Worm (Caenorhabditis elegans) whole organism, late embryonic: ENCODE results near the gene ccf-1.

Experiments used
- C08G9.2 ChIP-seq: sonication (generic microtip); optimal IDR thresholded peaks from 2 replicates; lab custom pipeline; 2016; ENCODE audit warnings: mild to moderate bottlenecking, missing genetic modification characterization, moderate library complexity, missing compliant biosample characterization
- C38D4.7 ChIP-seq: fragments of 200-800 bp; sonication (Bioruptor generic); optimal IDR thresholded peaks from 2 replicates; lab custom pipeline; 2018; ENCODE audit warnings: mild to moderate bottlenecking, missing genetic modification characterization, moderate library complexity, missing compliant biosample characterization
- F13H6.1 ChIP-seq: sonication (generic microtip); optimal IDR thresholded peaks from 2 replicates; lab custom pipeline; 2016; ENCODE audit warnings: missing genetic modification characterization, missing compliant biosample characterization
- K02D7.2 ChIP-seq: sonication (generic microtip); optimal IDR thresholded peaks from 2 replicates; lab custom pipeline; 2017; ENCODE audit warnings: mild to moderate bottlenecking, missing genetic modification characterization, missing compliant biosample characterization
- T23F11.4 ChIP-seq: fragments of 200-800 bp; sonication (Bioruptor generic); optimal IDR thresholded peaks from 2 replicates; lab custom pipeline; 2018; ENCODE audit warnings: mild to moderate bottlenecking, missing genetic modification characterization, missing compliant biosample characterization
- Y22D7AL.16 ChIP-seq: sonication (generic microtip); optimal IDR thresholded peaks from 2 replicates; lab custom pipeline; 2016; ENCODE audit warnings: missing genetic modification characterization, missing compliant biosample characterization
- ama-1 ChIP-seq: fragments of 150-350 bp; optimal IDR thresholded peaks from 2 replicates; lab custom pipeline; 2014
- ceh-14 ChIP-seq: sonication (generic microtip); optimal IDR thresholded peaks from 2 replicates; lab custom pipeline; 2016; ENCODE audit warnings: missing genotype, missing genetic modification characterization, missing compliant biosample characterization
- ceh-2 ChIP-seq: sonication (generic microtip); optimal IDR thresholded peaks from 2 replicates; lab custom pipeline; 2016; ENCODE audit warnings: missing genotype, missing genetic modification characterization, missing compliant biosample characterization
- ceh-24 ChIP-seq: sonication (generic microtip); optimal IDR thresholded peaks from 2 replicates; lab custom pipeline; 2016; ENCODE audit warnings: mild to moderate bottlenecking, missing genetic modification characterization, missing compliant biosample characterization
- ceh-30 ChIP-seq: fragments of 150-350 bp; optimal IDR thresholded peaks from 2 replicates; lab custom pipeline; 2014; ENCODE audit warnings: missing biosample characterization, missing genetic modification characterization
- ceh-31 ChIP-seq: sonication (generic microtip); optimal IDR thresholded peaks from 2 replicates; lab custom pipeline; 2016; ENCODE audit warnings: missing genetic modification characterization, missing compliant biosample characterization
- ceh-34 ChIP-seq: sonication (generic microtip); optimal IDR thresholded peaks from 2 replicates; lab custom pipeline; 2016; ENCODE audit warnings: mild to moderate bottlenecking, missing genetic modification characterization, missing compliant biosample characterization
- ceh-45 ChIP-seq: fragments of 200-800 bp; sonication (Bioruptor generic); IDR thresholded peaks from 2 replicates; pipeline ENCODE4 v1.3.6; 2022; ENCODE audit warnings: missing genetic modification reagents, missing genetic modification characterization, missing compliant biosample characterization
- ceh-9 ChIP-seq: sonication (generic microtip); optimal IDR thresholded peaks from 2 replicates; lab custom pipeline; 2016; ENCODE audit warnings: mild to moderate bottlenecking, missing genetic modification characterization, inconsistent platforms, missing compliant biosample characterization
- che-1 ChIP-seq: sonication (generic microtip); optimal IDR thresholded peaks from 2 replicates; lab custom pipeline; 2016; ENCODE audit warnings: mild to moderate bottlenecking, missing genetic modification characterization, missing compliant biosample characterization
- elt-2 ChIP-seq: sonication (generic microtip); optimal IDR thresholded peaks from 2 replicates; lab custom pipeline; 2016; ENCODE audit warnings: missing genetic modification reagents, missing genetic modification characterization, missing compliant biosample characterization
- elt-4 ChIP-seq: sonication (generic microtip); optimal IDR thresholded peaks from 2 replicates; lab custom pipeline; 2016; ENCODE audit warnings: missing genetic modification characterization, missing compliant biosample characterization
- ets-4 ChIP-seq: sonication (generic microtip); optimal IDR thresholded peaks from 2 replicates; lab custom pipeline; 2016; ENCODE audit warnings: missing genetic modification characterization, missing compliant biosample characterization
- fax-1 ChIP-seq: sonication (generic microtip); optimal IDR thresholded peaks from 2 replicates; lab custom pipeline; 2016; ENCODE audit warnings: missing genotype, missing genetic modification characterization, missing compliant biosample characterization
- gmeb-2 ChIP-seq: sonication (generic microtip); optimal IDR thresholded peaks from 2 replicates; lab custom pipeline; 2016; ENCODE audit warnings: missing genetic modification characterization, inconsistent platforms, missing compliant biosample characterization
- hlh-13 ChIP-seq: fragments of 200-800 bp; sonication (Bioruptor generic); optimal IDR thresholded peaks from 2 replicates; lab custom pipeline; 2018; ENCODE audit warnings: mild to moderate bottlenecking, missing genetic modification characterization, missing compliant biosample characterization
- hlh-30 ChIP-seq: sonication (generic microtip); optimal IDR thresholded peaks from 2 replicates; lab custom pipeline; 2017; ENCODE audit warnings: antibody characterized with exemption, missing genetic modification characterization, missing compliant biosample characterization; ENCODE audit not compliant: insufficient read depth
- hlh-6 ChIP-seq: sonication (generic microtip); optimal IDR thresholded peaks from 2 replicates; lab custom pipeline; 2016; ENCODE audit warnings: missing genotype, missing genetic modification characterization, missing compliant biosample characterization
- lim-6 ChIP-seq: sonication (generic microtip); optimal IDR thresholded peaks from 2 replicates; lab custom pipeline; 2016; ENCODE audit warnings: missing genetic modification characterization, missing compliant biosample characterization
- lin-11 ChIP-seq: fragments of 200-800 bp; sonication (Bioruptor generic); optimal IDR thresholded peaks from 2 replicates; lab custom pipeline; 2018; ENCODE audit warnings: mild to moderate bottlenecking, missing genetic modification characterization, missing compliant biosample characterization
- madf-2 ChIP-seq: sonication (generic microtip); optimal IDR thresholded peaks from 2 replicates; lab custom pipeline; 2017; ENCODE audit warnings: missing genetic modification characterization, missing compliant biosample characterization
- mec-3 ChIP-seq: sonication (generic microtip); optimal IDR thresholded peaks from 2 replicates; lab custom pipeline; 2016; ENCODE audit warnings: borderline replicate concordance, missing genetic modification characterization, missing compliant biosample characterization
- nfya-1 ChIP-seq: sonication (generic microtip); optimal IDR thresholded peaks from 2 replicates; lab custom pipeline; 2017; ENCODE audit warnings: missing genetic modification characterization, mild to moderate bottlenecking, missing compliant biosample characterization, antibody characterized with exemption, moderate library complexity
- nhr-11 ChIP-seq: fragments of 150-350 bp; optimal IDR thresholded peaks from 2 replicates; lab custom pipeline; 2014; ENCODE audit warnings: missing biosample characterization, missing genetic modification characterization
- npax-4 ChIP-seq: sonication (generic microtip); optimal IDR thresholded peaks from 2 replicates; lab custom pipeline; 2016; ENCODE audit warnings: missing genetic modification characterization, missing compliant biosample characterization
- odd-2 ChIP-seq: sonication (generic microtip); optimal IDR thresholded peaks from 2 replicates; lab custom pipeline; 2017; ENCODE audit warnings: antibody characterized with exemption, mild to moderate bottlenecking, missing genetic modification characterization, missing compliant biosample characterization
- pat-9 ChIP-seq: fragments of 200-800 bp; sonication (Bioruptor generic); optimal IDR thresholded peaks from 2 replicates; lab custom pipeline; 2018; ENCODE audit warnings: mild to moderate bottlenecking, missing genetic modification characterization, moderate library complexity, missing compliant biosample characterization
- pax-1 ChIP-seq: fragments of 150-350 bp; optimal IDR thresholded peaks from 2 replicates; lab custom pipeline; 2014; ENCODE audit warnings: missing biosample characterization, missing genetic modification characterization
- pros-1 ChIP-seq: fragments of 150-350 bp; optimal IDR thresholded peaks from 2 replicates; lab custom pipeline; 2014; ENCODE audit warnings: missing biosample characterization, missing genetic modification reagents, missing genetic modification characterization
- ref-2 ChIP-seq: sonication (generic microtip); optimal IDR thresholded peaks from 2 replicates; lab custom pipeline; 2016; ENCODE audit warnings: missing genetic modification characterization, missing compliant biosample characterization
- sdc-2 ChIP-seq: sonication (generic microtip); optimal IDR thresholded peaks from 2 replicates; lab custom pipeline; 2016; ENCODE audit warnings: missing genotype, missing genetic modification characterization, missing compliant biosample characterization
- sox-4 ChIP-seq: sonication (generic microtip); optimal IDR thresholded peaks from 2 replicates; lab custom pipeline; 2017; ENCODE audit warnings: mild to moderate bottlenecking, missing genetic modification characterization, inconsistent platforms, missing compliant biosample characterization
- tbx-2 ChIP-seq: sonication (generic microtip); optimal IDR thresholded peaks from 2 replicates; lab custom pipeline; 2016; ENCODE audit warnings: missing genetic modification characterization, missing compliant biosample characterization
- unc-3 ChIP-seq, 2 experiments: fragments of 200-800 bp in 1 of 2; sonication (Bioruptor generic) in 1 of 2; sonication (generic microtip) in 1 of 2; conservative IDR thresholded peaks in 1 of 2; optimal IDR thresholded peaks in 1 of 2; 2 replicates each; pipeline versions ENCODE4 v1.3.6 to Lab custom; 2016 to 2022; ENCODE audit warnings: missing compliant biosample characterization in 2 of 2, missing genetic modification characterization in 2 of 2, missing genetic modification reagents in 1 of 2
- unc-42 ChIP-seq: sonication (generic microtip); optimal IDR thresholded peaks from 2 replicates; lab custom pipeline; 2016; ENCODE audit warnings: missing genotype, missing genetic modification characterization, missing compliant biosample characterization
- unc-55 ChIP-seq: sonication (generic microtip); optimal IDR thresholded peaks from 2 replicates; lab custom pipeline; 2017; ENCODE audit warnings: missing biosample characterization, missing genetic modification reagents, missing genetic modification characterization
- zip-5 ChIP-seq: sonication (generic microtip); optimal IDR thresholded peaks from 2 replicates; lab custom pipeline; 2016; ENCODE audit warnings: missing genetic modification characterization, missing compliant biosample characterization
- ztf-16 ChIP-seq: sonication (generic microtip); optimal IDR thresholded peaks from 2 replicates; lab custom pipeline; 2017; ENCODE audit warnings: missing genetic modification characterization, missing compliant biosample characterization

Gene ccf-1

DNA sequence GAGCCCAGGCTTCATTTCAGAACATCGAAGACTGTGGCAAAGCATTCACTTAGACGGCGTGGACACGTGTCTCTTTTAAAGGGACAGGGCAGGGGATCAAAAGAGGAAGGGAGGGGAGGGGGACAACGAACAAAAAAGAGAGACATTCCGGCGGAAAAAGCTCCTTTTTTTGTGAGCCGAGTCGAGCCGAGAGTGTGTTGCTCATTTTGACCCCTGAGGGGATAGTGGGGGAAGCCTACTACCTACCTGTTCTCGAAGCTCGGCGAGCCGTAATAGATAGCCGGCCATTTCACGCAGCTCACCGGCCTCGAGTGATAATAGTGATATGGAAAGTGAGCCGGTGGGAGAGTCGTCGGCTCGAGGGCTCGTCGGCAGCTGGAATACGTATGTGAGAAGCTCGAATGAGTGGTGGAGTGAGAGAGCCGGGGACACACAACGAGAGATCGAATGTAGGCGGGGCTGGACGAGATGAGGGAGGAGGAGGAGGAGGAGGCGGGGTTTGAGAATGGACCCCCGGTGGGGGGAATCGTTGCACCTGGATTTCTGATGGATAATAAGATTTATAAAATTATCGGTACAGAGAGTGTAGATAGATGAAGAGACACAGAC, 16.7 kb upstream of the ccf-1 start:
- TF ChIP-seq ama-1 (lab: Kevin White, UChicago) (peak; percentile 76), sox-4 (tag; lab: Kevin White, UChicago) (peak; percentile 3), ets-4 (tag; lab: Kevin White, UChicago) (no peak), K02D7.2 (peak; percentile 59), ceh-34 (no peak), nfya-1 (tag; lab: Kevin White, UChicago) (peak; percentile 3), ceh-14 (tag; lab: Kevin White, UChicago) (peak; percentile 0), C08G9.2 (no peak)
- TF ChIP-seq, all 69 proteins: peak for 5

DNA sequence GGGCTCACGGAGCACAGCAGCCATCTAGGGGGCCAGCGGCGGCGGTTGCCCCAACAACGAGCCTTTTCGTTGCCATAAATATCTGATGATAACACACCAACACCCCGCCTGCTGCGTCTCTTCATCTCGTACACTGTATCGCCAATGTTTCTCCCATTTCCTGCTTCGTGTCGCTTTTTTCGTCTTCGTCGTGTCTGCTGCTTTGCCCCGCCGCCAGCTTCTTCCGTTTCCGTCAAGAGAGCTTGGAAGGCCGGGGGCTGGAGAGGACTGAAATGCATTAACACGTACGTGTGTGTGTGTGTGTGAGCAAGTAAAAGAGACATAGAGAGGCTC, 15.9 kb upstream of the ccf-1 start:
- TF ChIP-seq che-1 (tag; lab: Kevin White, UChicago) (peak; percentile 41), unc-42 (tag; lab: Kevin White, UChicago) (peak; percentile 14), pat-9 (tag; lab: Kevin White, UChicago) (peak; percentile 17), npax-4 (tag; lab: Kevin White, UChicago) (no peak), mec-3 (tag; lab: Kevin White, UChicago) (peak; percentile 36), ceh-14 (tag; lab: Kevin White, UChicago) (peak; percentile 51), gmeb-2 (tag; lab: Kevin White, UChicago) (peak; percentile 21), ceh-31 (tag; lab: Kevin White, UChicago) (peak; percentile 24), C38D4.7 (GFP tag; lab: Kevin White, UChicago) (no peak), K02D7.2 (peak; percentile 49), ceh-2 (tag; lab: Kevin White, UChicago) (peak; percentile 0), lim-6 (tag; lab: Kevin White, UChicago) (no peak), lin-11 (tag; lab: Kevin White, UChicago) (no peak)

DNA sequence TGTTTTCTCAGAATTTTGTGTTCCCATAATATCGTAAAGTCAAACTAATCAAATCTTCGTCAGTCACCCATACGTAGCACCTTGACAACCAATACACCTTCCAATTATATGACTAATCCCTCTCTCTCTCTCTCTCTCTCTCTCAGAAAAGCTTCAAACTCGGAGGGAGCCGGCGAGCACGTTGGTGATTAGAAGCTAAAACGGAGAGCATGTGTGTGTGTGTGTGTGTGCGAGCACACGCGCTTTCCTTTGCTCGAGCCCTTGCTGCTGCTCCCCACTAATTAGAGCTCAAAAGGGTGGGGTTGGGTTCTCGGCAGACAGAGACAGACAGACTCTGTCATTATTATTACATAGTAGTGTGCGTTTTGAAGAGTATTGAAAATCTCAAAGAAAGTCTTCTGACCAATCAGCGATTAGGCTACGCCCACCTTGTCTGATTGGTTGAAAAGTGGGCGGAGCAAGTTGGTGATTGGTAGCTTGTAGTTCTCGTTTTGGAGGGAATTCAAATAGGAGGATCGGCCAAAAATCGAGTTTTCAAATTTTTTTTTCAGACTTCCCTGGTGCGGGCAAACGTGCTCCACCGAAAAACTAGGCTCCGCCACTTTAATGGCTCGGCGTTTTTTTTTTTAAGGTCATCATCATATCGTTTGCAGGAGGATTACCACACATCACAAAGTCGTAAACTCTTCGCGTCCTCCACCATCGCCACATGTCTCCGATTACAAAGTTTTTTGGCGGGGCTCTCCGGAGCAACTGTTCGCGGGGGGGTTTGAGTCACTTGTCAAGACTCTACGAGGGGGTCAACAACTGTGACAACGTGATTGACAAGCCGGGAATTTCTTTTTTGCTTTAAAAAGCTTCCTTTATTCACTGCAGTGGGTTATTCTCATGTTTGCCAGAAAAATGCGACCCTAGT, 15.3 kb upstream of the ccf-1 start:
- no peak for TF ChIP-seq ceh-34
- no peak for TF ChIP-seq pax-1 (tag; lab: Kevin White, UChicago)
- TF ChIP-seq hlh-30 (tag; lab: Kevin White, UChicago), result no peak
- TF ChIP-seq ceh-45, result no peak
- TF ChIP-seq T23F11.4, result no peak
- TF ChIP-seq sdc-2 (tag; lab: Kevin White, UChicago), result no peak
- peak; percentile 12 for TF ChIP-seq sox-4 (tag; lab: Kevin White, UChicago)
- TF ChIP-seq Y22D7AL.16 (tag; lab: Kevin White, UChicago), result no peak
- no peak for TF ChIP-seq pros-1 (tag; lab: Kevin White, UChicago)
- TF ChIP-seq ceh-30 (tag; lab: Kevin White, UChicago), result no peak
- TF ChIP-seq ceh-9 (tag; lab: Kevin White, UChicago), result no peak
- no peak for TF ChIP-seq ceh-24 (tag; lab: Kevin White, UChicago)
- no peak for TF ChIP-seq lin-11 (tag; lab: Kevin White, UChicago)
- TF ChIP-seq zip-5, result no peak
- no peak for TF ChIP-seq hlh-13
- TF ChIP-seq C38D4.7 (GFP tag; lab: Kevin White, UChicago), result no peak
- TF ChIP-seq fax-1 (tag; lab: Kevin White, UChicago), result no peak
- no peak for TF ChIP-seq madf-2 (tag; lab: Kevin White, UChicago)
- no peak for TF ChIP-seq ztf-16 (tag; lab: Kevin White, UChicago)
- TF ChIP-seq elt-4, result no peak
- TF ChIP-seq F13H6.1, result no peak
- no peak for TF ChIP-seq pat-9 (tag; lab: Kevin White, UChicago)
- no peak for TF ChIP-seq ref-2 (tag; lab: Kevin White, UChicago)
- no peak for TF ChIP-seq odd-2 (tag; lab: Kevin White, UChicago)
- TF ChIP-seq ets-4 (tag; lab: Kevin White, UChicago), result no peak
- no peak for TF ChIP-seq gmeb-2 (tag; lab: Kevin White, UChicago)
- TF ChIP-seq tbx-2, result no peak
- no peak for TF ChIP-seq ceh-31 (tag; lab: Kevin White, UChicago)
- no peak for TF ChIP-seq nhr-11
- peak; percentile 78 for TF ChIP-seq ceh-14 (tag; lab: Kevin White, UChicago)
- TF ChIP-seq unc-3 (GFP tag; conservative IDR thresholded peaks at IDR 0.05; lab: Robert Waterston, UW), result no peak
- TF ChIP-seq unc-3 (tag; optimal IDR thresholded peaks at IDR 0.05; lab: Kevin White, UChicago), result no peak
- peak; percentile 99 for TF ChIP-seq nfya-1 (tag; lab: Kevin White, UChicago)
- TF ChIP-seq elt-2 (tag; lab: Kevin White, UChicago), result peak; percentile 3
- TF ChIP-seq hlh-6 (tag; lab: Kevin White, UChicago), result no peak
- TF ChIP-seq unc-55 (GFP tag; lab: Kevin White, UChicago), result peak; percentile 93
